Fruit fly (Drosophila melanogaster): Measurements from ENCODE around the gene cype.

DNA sequence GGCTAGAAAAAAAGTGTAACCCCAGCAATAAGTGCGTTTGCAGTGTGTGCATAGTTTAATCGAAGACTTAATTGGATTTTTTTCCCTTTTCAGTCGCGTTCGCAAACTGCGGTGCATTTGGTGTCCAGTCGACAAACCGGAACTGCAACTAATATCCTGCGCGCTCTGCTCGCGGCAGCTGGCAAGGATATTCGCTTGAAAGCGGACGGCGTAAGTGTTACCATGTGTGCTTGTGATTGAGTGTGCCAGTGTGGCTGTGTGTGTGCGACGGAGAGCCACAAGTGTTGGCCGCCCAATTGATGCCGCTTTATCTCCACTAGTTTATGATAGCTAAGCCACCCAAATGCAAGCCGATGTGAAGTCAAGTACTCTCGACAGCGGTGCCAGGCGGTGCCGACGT lies 26.4 kb downstream of the cype start:
- TF ChIP-seq CG9139 (GFP tag; optimal IDR thresholded peaks at IDR 0.05) = no peak
- no peak for TF ChIP-seq CG32006 (GFP tag; optimal IDR thresholded peaks at IDR 0.05)
- TF ChIP-seq CG16779 (tag; optimal IDR thresholded peaks at IDR 0.05) = no peak
- no peak for TF ChIP-seq Hr39 (GFP tag; optimal IDR thresholded peaks at IDR 0.05)
- no peak for TF ChIP-seq fd59A (GFP tag; optimal IDR thresholded peaks at IDR 0.05)
- TF ChIP-seq Ets21C (GFP tag; optimal IDR thresholded peaks at IDR 0.05) = no peak
- TF ChIP-seq CG6854 (GFP tag; optimal IDR thresholded peaks at IDR 0.05) = no peak
